Worm (Caenorhabditis elegans) whole organism, L2 larva: ENCODE measurements around the gene T23G5.2.

Source experiments
- ceh-82 ChIP-seq: fragments of 150-350 bp; optimal IDR thresholded peaks from 2 replicates; lab custom pipeline; 2014; ENCODE audit warnings: missing biosample characterization, missing genetic modification characterization
- nhr-6 ChIP-seq: fragments of 150-350 bp; optimal IDR thresholded peaks from 2 replicates; lab custom pipeline; 2014; ENCODE audit warnings: missing biosample characterization, missing genetic modification characterization
- nhr-77 ChIP-seq: fragments of 150-350 bp; optimal IDR thresholded peaks from 2 replicates; lab custom pipeline; 2014; ENCODE audit warnings: missing biosample characterization, missing genetic modification characterization

ce11 chrIII:9206185-9206584 lies 29.9 kb downstream of the T23G5.2 start, which contains the start of gene ZC84.1:
- no peak for TF ChIP-seq nhr-6 (tag; lab: Kevin White, UChicago)
- TF ChIP-seq nhr-77, result no peak
- no peak for TF ChIP-seq ceh-82
